Fruit fly (Drosophila melanogaster): Measurements from ENCODE around the gene CG5938.

dm6 chr3R:27281022-27281810 lies 6.6 kb downstream of the CG5938 start:
- peak; percentile 36 for TF ChIP-seq EcR (GFP tag; optimal IDR thresholded peaks at IDR 0.05)
- TF ChIP-seq CG10348 (GFP tag; IDR thresholded peaks at IDR 0.05): peak; percentile 96
- peak; percentile 94 for TF ChIP-seq gl (tag; optimal IDR thresholded peaks at IDR 0.05)
- TF ChIP-seq Pif1A (GFP tag; optimal IDR thresholded peaks at IDR 0.05): peak; percentile 98
- TF ChIP-seq CG8301 (tag; optimal IDR thresholded peaks at IDR 0.05): peak; percentile 97
- peak; percentile 92 for TF ChIP-seq CG13204 (GFP tag; optimal IDR thresholded peaks at IDR 0.05)
- TF ChIP-seq CG17806 (tag; optimal IDR thresholded peaks at IDR 0.05): peak; percentile 98
